Worm (Caenorhabditis elegans) whole organism, late embryonic: ENCODE measurements around the gene F10E9.3.

Source experiments
- C08G9.2 ChIP-seq: sonication (generic microtip); optimal IDR thresholded peaks from 2 replicates; lab custom pipeline; 2016; ENCODE audit warnings: mild to moderate bottlenecking, missing genetic modification characterization, moderate library complexity, missing compliant biosample characterization
- C38D4.7 ChIP-seq: fragments of 200-800 bp; sonication (Bioruptor generic); optimal IDR thresholded peaks from 2 replicates; lab custom pipeline; 2018; ENCODE audit warnings: mild to moderate bottlenecking, missing genetic modification characterization, moderate library complexity, missing compliant biosample characterization
- K02D7.2 ChIP-seq: sonication (generic microtip); optimal IDR thresholded peaks from 2 replicates; lab custom pipeline; 2017; ENCODE audit warnings: mild to moderate bottlenecking, missing genetic modification characterization, missing compliant biosample characterization
- K09A11.1 ChIP-seq: sonication (generic microtip); optimal IDR thresholded peaks from 2 replicates; lab custom pipeline; 2017; ENCODE audit warnings: antibody characterized with exemption, mild to moderate bottlenecking, missing genetic modification characterization, missing compliant biosample characterization; ENCODE audit not compliant: insufficient read depth
- T23F11.4 ChIP-seq: fragments of 200-800 bp; sonication (Bioruptor generic); optimal IDR thresholded peaks from 2 replicates; lab custom pipeline; 2018; ENCODE audit warnings: mild to moderate bottlenecking, missing genetic modification characterization, missing compliant biosample characterization
- Y22D7AL.16 ChIP-seq: sonication (generic microtip); optimal IDR thresholded peaks from 2 replicates; lab custom pipeline; 2016; ENCODE audit warnings: missing genetic modification characterization, missing compliant biosample characterization
- ahr-1 ChIP-seq: sonication (generic microtip); optimal IDR thresholded peaks from 2 replicates; lab custom pipeline; 2016; ENCODE audit warnings: missing genetic modification characterization, missing compliant biosample characterization
- ama-1 ChIP-seq: fragments of 150-350 bp; optimal IDR thresholded peaks from 2 replicates; lab custom pipeline; 2014
- ceh-14 ChIP-seq: sonication (generic microtip); optimal IDR thresholded peaks from 2 replicates; lab custom pipeline; 2016; ENCODE audit warnings: missing genotype, missing genetic modification characterization, missing compliant biosample characterization
- ceh-18 ChIP-seq: sonication (generic microtip); optimal IDR thresholded peaks from 2 replicates; lab custom pipeline; 2016; ENCODE audit warnings: missing genetic modification characterization, missing compliant biosample characterization
- ceh-19 ChIP-seq: fragments of 200-800 bp; sonication (Bioruptor generic); optimal IDR thresholded peaks from 2 replicates; lab custom pipeline; 2018; ENCODE audit warnings: mild to moderate bottlenecking, missing genetic modification characterization, missing compliant biosample characterization
- ceh-2 ChIP-seq: sonication (generic microtip); optimal IDR thresholded peaks from 2 replicates; lab custom pipeline; 2016; ENCODE audit warnings: missing genotype, missing genetic modification characterization, missing compliant biosample characterization
- ceh-24 ChIP-seq: sonication (generic microtip); optimal IDR thresholded peaks from 2 replicates; lab custom pipeline; 2016; ENCODE audit warnings: mild to moderate bottlenecking, missing genetic modification characterization, missing compliant biosample characterization
- ceh-30 ChIP-seq: fragments of 150-350 bp; optimal IDR thresholded peaks from 2 replicates; lab custom pipeline; 2014; ENCODE audit warnings: missing biosample characterization, missing genetic modification characterization
- ceh-31 ChIP-seq: sonication (generic microtip); optimal IDR thresholded peaks from 2 replicates; lab custom pipeline; 2016; ENCODE audit warnings: missing genetic modification characterization, missing compliant biosample characterization
- ceh-34 ChIP-seq: sonication (generic microtip); optimal IDR thresholded peaks from 2 replicates; lab custom pipeline; 2016; ENCODE audit warnings: mild to moderate bottlenecking, missing genetic modification characterization, missing compliant biosample characterization
- ceh-45 ChIP-seq: fragments of 200-800 bp; sonication (Bioruptor generic); IDR thresholded peaks from 2 replicates; pipeline ENCODE4 v1.3.6; 2022; ENCODE audit warnings: missing genetic modification reagents, missing genetic modification characterization, missing compliant biosample characterization
- che-1 ChIP-seq: sonication (generic microtip); optimal IDR thresholded peaks from 2 replicates; lab custom pipeline; 2016; ENCODE audit warnings: mild to moderate bottlenecking, missing genetic modification characterization, missing compliant biosample characterization
- elt-2 ChIP-seq: sonication (generic microtip); optimal IDR thresholded peaks from 2 replicates; lab custom pipeline; 2016; ENCODE audit warnings: missing genetic modification reagents, missing genetic modification characterization, missing compliant biosample characterization
- elt-4 ChIP-seq: sonication (generic microtip); optimal IDR thresholded peaks from 2 replicates; lab custom pipeline; 2016; ENCODE audit warnings: missing genetic modification characterization, missing compliant biosample characterization
- ets-4 ChIP-seq: sonication (generic microtip); optimal IDR thresholded peaks from 2 replicates; lab custom pipeline; 2016; ENCODE audit warnings: missing genetic modification characterization, missing compliant biosample characterization
- eyg-1 ChIP-seq: sonication (generic microtip); optimal IDR thresholded peaks from 2 replicates; lab custom pipeline; 2016; ENCODE audit warnings: missing genotype, missing genetic modification characterization, missing compliant biosample characterization
- fax-1 ChIP-seq: sonication (generic microtip); optimal IDR thresholded peaks from 2 replicates; lab custom pipeline; 2016; ENCODE audit warnings: missing genotype, missing genetic modification characterization, missing compliant biosample characterization
- fkh-6 ChIP-seq: sonication (generic microtip); optimal IDR thresholded peaks from 2 replicates; lab custom pipeline; 2016; ENCODE audit warnings: missing genetic modification characterization, missing compliant biosample characterization
- hlh-13 ChIP-seq: fragments of 200-800 bp; sonication (Bioruptor generic); optimal IDR thresholded peaks from 2 replicates; lab custom pipeline; 2018; ENCODE audit warnings: mild to moderate bottlenecking, missing genetic modification characterization, missing compliant biosample characterization
- hlh-15 ChIP-seq: sonication (generic microtip); optimal IDR thresholded peaks from 2 replicates; lab custom pipeline; 2016; ENCODE audit warnings: missing genetic modification characterization, missing compliant biosample characterization
- hlh-30 ChIP-seq: sonication (generic microtip); optimal IDR thresholded peaks from 2 replicates; lab custom pipeline; 2017; ENCODE audit warnings: antibody characterized with exemption, missing genetic modification characterization, missing compliant biosample characterization; ENCODE audit not compliant: insufficient read depth
- hlh-6 ChIP-seq: sonication (generic microtip); optimal IDR thresholded peaks from 2 replicates; lab custom pipeline; 2016; ENCODE audit warnings: missing genotype, missing genetic modification characterization, missing compliant biosample characterization
- hlh-8 ChIP-seq: sonication (generic microtip); optimal IDR thresholded peaks from 2 replicates; lab custom pipeline; 2016; ENCODE audit warnings: missing genotype, missing genetic modification characterization, missing compliant biosample characterization
- lin-11 ChIP-seq: fragments of 200-800 bp; sonication (Bioruptor generic); optimal IDR thresholded peaks from 2 replicates; lab custom pipeline; 2018; ENCODE audit warnings: mild to moderate bottlenecking, missing genetic modification characterization, missing compliant biosample characterization
- madf-2 ChIP-seq: sonication (generic microtip); optimal IDR thresholded peaks from 2 replicates; lab custom pipeline; 2017; ENCODE audit warnings: missing genetic modification characterization, missing compliant biosample characterization
- nfya-1 ChIP-seq: sonication (generic microtip); optimal IDR thresholded peaks from 2 replicates; lab custom pipeline; 2017; ENCODE audit warnings: missing genetic modification characterization, mild to moderate bottlenecking, missing compliant biosample characterization, antibody characterized with exemption, moderate library complexity
- npax-4 ChIP-seq: sonication (generic microtip); optimal IDR thresholded peaks from 2 replicates; lab custom pipeline; 2016; ENCODE audit warnings: missing genetic modification characterization, missing compliant biosample characterization
- pag-3 ChIP-seq: sonication (generic microtip); optimal IDR thresholded peaks from 2 replicates; lab custom pipeline; 2016; ENCODE audit warnings: missing compliant biosample characterization, missing genetic modification characterization, borderline replicate concordance
- pat-9 ChIP-seq: fragments of 200-800 bp; sonication (Bioruptor generic); optimal IDR thresholded peaks from 2 replicates; lab custom pipeline; 2018; ENCODE audit warnings: mild to moderate bottlenecking, missing genetic modification characterization, moderate library complexity, missing compliant biosample characterization
- pax-1 ChIP-seq: fragments of 150-350 bp; optimal IDR thresholded peaks from 2 replicates; lab custom pipeline; 2014; ENCODE audit warnings: missing biosample characterization, missing genetic modification characterization
- pha-4 ChIP-seq: fragments of 150-350 bp; optimal IDR thresholded peaks from 2 replicates; lab custom pipeline; 2018; ENCODE audit warnings: missing biosample characterization, missing genetic modification reagents, missing genetic modification characterization
- pros-1 ChIP-seq: fragments of 150-350 bp; optimal IDR thresholded peaks from 2 replicates; lab custom pipeline; 2014; ENCODE audit warnings: missing biosample characterization, missing genetic modification reagents, missing genetic modification characterization
- ref-2 ChIP-seq: sonication (generic microtip); optimal IDR thresholded peaks from 2 replicates; lab custom pipeline; 2016; ENCODE audit warnings: missing genetic modification characterization, missing compliant biosample characterization
- rnt-1 ChIP-seq: sonication (generic microtip); optimal IDR thresholded peaks from 2 replicates; lab custom pipeline; 2016; ENCODE audit warnings: missing genetic modification characterization, missing compliant biosample characterization
- sox-4 ChIP-seq: sonication (generic microtip); optimal IDR thresholded peaks from 2 replicates; lab custom pipeline; 2017; ENCODE audit warnings: mild to moderate bottlenecking, missing genetic modification characterization, inconsistent platforms, missing compliant biosample characterization
- tbx-2 ChIP-seq: sonication (generic microtip); optimal IDR thresholded peaks from 2 replicates; lab custom pipeline; 2016; ENCODE audit warnings: missing genetic modification characterization, missing compliant biosample characterization
- tbx-7 ChIP-seq: sonication (generic microtip); optimal IDR thresholded peaks from 2 replicates; lab custom pipeline; 2016; ENCODE audit warnings: missing genotype, missing genetic modification characterization, missing compliant biosample characterization
- ttx-3 ChIP-seq: sonication (generic microtip); optimal IDR thresholded peaks from 2 replicates; lab custom pipeline; 2016; ENCODE audit warnings: missing genetic modification reagents, missing genetic modification characterization, missing compliant biosample characterization
- unc-42 ChIP-seq: sonication (generic microtip); optimal IDR thresholded peaks from 2 replicates; lab custom pipeline; 2016; ENCODE audit warnings: missing genotype, missing genetic modification characterization, missing compliant biosample characterization
- unc-86 ChIP-seq: sonication (generic microtip); optimal IDR thresholded peaks from 2 replicates; lab custom pipeline; 2016; ENCODE audit warnings: missing genetic modification characterization, missing compliant biosample characterization
- zip-5 ChIP-seq: sonication (generic microtip); optimal IDR thresholded peaks from 2 replicates; lab custom pipeline; 2016; ENCODE audit warnings: missing genetic modification characterization, missing compliant biosample characterization
- ztf-16 ChIP-seq: sonication (generic microtip); optimal IDR thresholded peaks from 2 replicates; lab custom pipeline; 2017; ENCODE audit warnings: missing genetic modification characterization, missing compliant biosample characterization

Gene F10E9.3

ce11 chrIII:8305304-8305703, 5.5 kb upstream of the F10E9.3 start:
- TF ChIP-seq tbx-7 (no peak), pag-3 (tag; lab: Kevin White, UChicago) (no peak), unc-86 (no peak), ref-2 (tag; lab: Kevin White, UChicago) (no peak), ceh-34 (tag; lab: Kevin White, UChicago) (no peak), madf-2 (no peak), Y22D7AL.16 (tag; lab: Kevin White, UChicago) (no peak), ceh-30 (tag; lab: Kevin White, UChicago) (no peak), ceh-19 (no peak)

DNA sequence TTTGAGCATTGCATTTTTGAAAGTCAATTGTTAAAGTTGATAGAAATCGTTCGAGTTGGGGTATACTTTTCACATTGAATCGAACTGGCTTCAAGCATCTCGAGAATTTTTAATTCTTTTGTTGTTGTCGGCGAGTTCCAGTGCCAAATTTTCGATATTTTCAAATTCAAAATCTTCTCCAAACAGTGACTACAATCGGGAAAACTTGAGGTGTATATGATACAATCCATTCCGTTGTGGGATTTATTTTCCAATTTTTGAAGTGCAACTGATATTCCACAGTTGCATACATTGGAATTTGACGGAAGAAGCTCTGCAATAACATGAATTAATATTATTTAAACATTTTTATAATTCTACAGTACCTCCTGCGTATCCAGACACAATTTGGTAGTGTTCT, 5.0 kb upstream of the F10E9.3 start:
- TF ChIP-seq hlh-13 (GFP tag; lab: Kevin White, UChicago) (no peak), ama-1 (lab: Kevin White, UChicago) (no peak), hlh-30 (tag; lab: Kevin White, UChicago) (no peak), eyg-1 (tag; lab: Kevin White, UChicago) (no peak), zip-5 (no peak), pax-1 (tag; lab: Kevin White, UChicago) (no peak), fkh-6 (tag; lab: Kevin White, UChicago) (no peak), ceh-14 (no peak), sox-4 (tag; lab: Kevin White, UChicago) (no peak), hlh-15 (tag; lab: Kevin White, UChicago) (no peak), C08G9.2 (tag; lab: Kevin White, UChicago) (no peak)

ce11 chrIII:8307356-8307755, 3.5 kb upstream of the F10E9.3 start, which contains the start of the genes F10E9.7 and F10E9.5:
TSS of gene F10E9.7 (minus strand) at chrIII:8307441.
TSS of gene F10E9.5 (plus strand) at chrIII:8307592.
- TF ChIP-seq ama-1 (lab: Kevin White, UChicago) (no peak), ahr-1 (tag; lab: Kevin White, UChicago) (peak; percentile 45), ztf-16 (peak; percentile 18), C38D4.7 (GFP tag; lab: Kevin White, UChicago) (no peak), rnt-1 (peak; percentile 12), hlh-6 (tag; lab: Kevin White, UChicago) (no peak), ceh-24 (no peak), ref-2 (tag; lab: Kevin White, UChicago) (peak; percentile 80), eyg-1 (tag; lab: Kevin White, UChicago) (no peak), tbx-2 (tag; lab: Kevin White, UChicago) (peak; percentile 82), pros-1 (no peak), ceh-14 (peak; percentile 28), unc-86 (peak; percentile 17), K02D7.2 (tag; lab: Kevin White, UChicago) (no peak), ets-4 (tag; lab: Kevin White, UChicago) (peak; percentile 87), ceh-34 (tag; lab: Kevin White, UChicago) (peak; percentile 49), K09A11.1 (tag; lab: Kevin White, UChicago) (no peak), elt-2 (tag; lab: Kevin White, UChicago) (peak; percentile 75), fax-1 (tag; lab: Kevin White, UChicago) (peak; percentile 45), pat-9 (tag; lab: Kevin White, UChicago) (no peak), hlh-8 (tag; lab: Kevin White, UChicago) (peak; percentile 90), hlh-15 (tag; lab: Kevin White, UChicago) (no peak), T23F11.4 (GFP tag; lab: Kevin White, UChicago) (no peak), che-1 (no peak), ceh-2 (tag; lab: Kevin White, UChicago) (peak; percentile 93), sox-4 (tag; lab: Kevin White, UChicago) (no peak), nfya-1 (peak; percentile 24), ceh-19 (no peak), ttx-3 (tag; lab: Kevin White, UChicago) (peak; percentile 52), ceh-31 (tag; lab: Kevin White, UChicago) (peak; percentile 94), tbx-7 (peak; percentile 81), unc-42 (tag; lab: Kevin White, UChicago) (peak; percentile 24), C08G9.2 (tag; lab: Kevin White, UChicago) (peak; percentile 86), npax-4 (tag; lab: Kevin White, UChicago) (no peak), elt-4 (tag; lab: Kevin White, UChicago) (no peak), lin-11 (tag; lab: Kevin White, UChicago) (no peak), madf-2 (no peak), pha-4 (tag; lab: Kevin White, UChicago) (no peak), ceh-45 (no peak), ceh-18 (tag; lab: Kevin White, UChicago) (peak; percentile 2), pag-3 (tag; lab: Kevin White, UChicago) (no peak)
